Worm (Caenorhabditis elegans): ENCODE data around the gene F08G12.3.

The F08G12.3 gene

DNA sequence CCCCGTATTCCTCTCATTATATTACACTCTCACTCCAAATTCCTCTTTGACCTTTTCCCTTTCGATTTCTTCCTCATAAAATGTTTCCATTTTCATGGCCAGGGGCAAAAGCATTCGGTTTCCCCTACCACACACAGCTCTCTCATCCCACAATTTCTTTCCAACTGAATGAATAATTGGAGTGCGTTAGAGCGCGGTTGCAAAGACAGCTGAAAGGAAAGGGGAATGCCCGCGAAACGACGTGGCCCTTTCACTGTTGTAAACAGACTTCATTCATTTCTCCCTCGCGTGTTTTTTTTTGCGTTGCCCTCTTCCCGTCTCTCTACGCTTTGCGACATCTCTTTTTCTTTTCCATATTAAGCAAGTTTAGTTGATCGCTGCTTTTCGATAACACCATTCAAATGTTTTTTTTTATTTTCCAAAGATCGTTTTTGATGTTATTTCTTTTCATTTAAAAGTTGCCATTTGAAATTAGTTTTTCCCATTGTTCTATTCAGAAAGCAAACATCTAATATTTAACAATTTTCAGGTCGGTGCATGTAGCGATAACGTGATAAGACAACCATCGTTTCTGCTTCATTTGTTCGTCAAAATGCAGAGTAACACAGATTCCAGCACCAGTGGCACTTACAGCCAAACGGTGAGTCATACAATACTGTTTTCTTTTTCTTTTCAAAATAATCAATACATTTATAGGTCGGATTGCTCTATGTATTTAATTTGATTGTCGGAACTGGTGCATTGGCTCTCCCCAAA, 37.6 kb upstream of the F08G12.3 start, which contains the start of gene C03A3.2:
TSS of gene C03A3.2 (plus strand) at position 530 of the 756 bp plus-strand sequence.
- peak; percentile 39 for TF ChIP-seq drap-1 (GFP tag; optimal IDR thresholded peaks at IDR 0.05)
- no peak for TF ChIP-seq nhr-76 (tag; optimal IDR thresholded peaks at IDR 0.05)
- TF ChIP-seq ham-2 (GFP tag; optimal IDR thresholded peaks at IDR 0.05) = no peak
- TF ChIP-seq nhr-28 (tag; optimal IDR thresholded peaks at IDR 0.05) = no peak
- TF ChIP-seq unc-39 (tag; optimal IDR thresholded peaks at IDR 0.05) = no peak
- TF ChIP-seq nhr-237 (tag; optimal IDR thresholded peaks at IDR 0.05) = no peak
- peak; percentile 88 for TF ChIP-seq ces-1 (GFP tag; optimal IDR thresholded peaks at IDR 0.05)
- TF ChIP-seq ceh-43 (GFP tag; optimal IDR thresholded peaks at IDR 0.05) = peak; percentile 1
- peak; percentile 24 for TF ChIP-seq cnd-1 (tag; optimal IDR thresholded peaks at IDR 0.05)
- no peak for TF ChIP-seq lin-32 (GFP tag; optimal IDR thresholded peaks at IDR 0.05)
- peak; percentile 43 for TF ChIP-seq unc-120 (tag; optimal IDR thresholded peaks at IDR 0.05; ENCODE audit: poor library complexity, severe bottlenecking)
- peak; percentile 35 for TF ChIP-seq mls-2 (tag; optimal IDR thresholded peaks at IDR 0.05)
- no peak for TF ChIP-seq mab-5 (tag; optimal IDR thresholded peaks at IDR 0.05)
- no peak for TF ChIP-seq hlh-1 (tag; optimal IDR thresholded peaks at IDR 0.05)
- TF ChIP-seq flh-1 (GFP tag; optimal IDR thresholded peaks at IDR 0.05) = no peak
- peak; percentile 38 for TF ChIP-seq pha-4 (tag; optimal IDR thresholded peaks at IDR 0.05)
- TF ChIP-seq mep-1 (tag; optimal IDR thresholded peaks at IDR 0.05) = peak; percentile 84
- no peak for TF ChIP-seq sem-2 (GFP tag; optimal IDR thresholded peaks at IDR 0.05)
- peak; percentile 32 for TF ChIP-seq lsy-2 (tag; optimal IDR thresholded peaks at IDR 0.05)
- peak; percentile 49 for TF ChIP-seq blmp-1 (tag; optimal IDR thresholded peaks at IDR 0.05)
- TF ChIP-seq elt-1 (tag; optimal IDR thresholded peaks at IDR 0.05; ENCODE audit: borderline replicate concordance, insufficient read depth) = no peak
- peak; percentile 27 for TF ChIP-seq ztf-11 (tag; optimal IDR thresholded peaks at IDR 0.05)
- peak; percentile 50 for TF ChIP-seq sptf-1 (tag; optimal IDR thresholded peaks at IDR 0.05)

DNA sequence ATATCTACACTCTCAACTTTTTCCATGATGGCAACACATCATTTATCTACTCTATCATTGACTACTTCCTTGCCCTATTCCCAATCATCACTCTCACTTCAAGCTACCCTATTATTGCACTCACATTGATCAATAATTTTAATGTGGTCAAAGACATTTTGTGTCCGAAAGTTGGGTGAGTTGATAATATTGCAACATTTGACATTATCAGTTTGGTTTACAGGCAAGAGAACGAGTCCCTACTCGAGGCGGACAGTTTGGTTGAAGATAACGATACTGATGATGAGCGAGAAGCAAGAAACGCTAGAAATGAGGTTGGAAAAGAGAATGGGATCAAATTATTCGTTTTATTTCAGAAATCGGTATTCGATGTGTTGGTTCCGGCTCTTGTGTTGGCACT, 35.3 kb upstream of the F08G12.3 start:
- TF ChIP-seq blmp-1 (tag; optimal IDR thresholded peaks at IDR 0.05) (no peak), mep-1 (tag; optimal IDR thresholded peaks at IDR 0.05) (no peak), mab-5 (tag; optimal IDR thresholded peaks at IDR 0.05) (no peak), unc-39 (tag; optimal IDR thresholded peaks at IDR 0.05) (no peak), unc-62 (GFP tag; optimal IDR thresholded peaks at IDR 0.05) (no peak), ceh-43 (GFP tag; optimal IDR thresholded peaks at IDR 0.05) (no peak), lin-32 (GFP tag; optimal IDR thresholded peaks at IDR 0.05) (no peak), zip-8 (tag; optimal IDR thresholded peaks at IDR 0.05) (no peak), unc-120 (tag; optimal IDR thresholded peaks at IDR 0.05; ENCODE audit: poor library complexity, severe bottlenecking) (no peak), flh-1 (GFP tag; optimal IDR thresholded peaks at IDR 0.05) (no peak)

- TF ChIP-seq ceh-39 (tag; optimal IDR thresholded peaks at IDR 0.05) (no peak), zip-8 (tag; optimal IDR thresholded peaks at IDR 0.05) (no peak), ceh-83 (GFP tag; optimal IDR thresholded peaks at IDR 0.05) (no peak), nhr-2 (tag; optimal IDR thresholded peaks at IDR 0.05) (no peak), tbx-8 (GFP tag; optimal IDR thresholded peaks at IDR 0.05) (no peak), nhr-12 (tag; optimal IDR thresholded peaks at IDR 0.05) (no peak), lin-32 (GFP tag; optimal IDR thresholded peaks at IDR 0.05) (no peak)
Measured at ce11 chrX:11266711-11267110, 33.3 kb upstream of the F08G12.3 start, which contains the start of gene C03A3.9. Gene C03A3.9 (plus strand): TSS chrX:11267011.

- TF ChIP-seq bed-3 (GFP tag; optimal IDR thresholded peaks at IDR 0.05) = no peak
- TF ChIP-seq tbx-8 (GFP tag; optimal IDR thresholded peaks at IDR 0.05) = no peak
- no peak for TF ChIP-seq lin-32 (GFP tag; optimal IDR thresholded peaks at IDR 0.05)
- TF ChIP-seq unc-39 (tag; optimal IDR thresholded peaks at IDR 0.05) = no peak
Measured at ce11 chrX:11268970-11269369, 31.1 kb upstream of the F08G12.3 start, which contains the start of gene C03A3.3. Gene C03A3.3 (minus strand): TSS chrX:11269070.

ce11 chrX:11270882-11271281, 29.2 kb upstream of the F08G12.3 start, which contains the start of gene ifa-1:
Gene ifa-1 (plus strand): TSS chrX:11271182.
- TF ChIP-seq zip-8 (tag; optimal IDR thresholded peaks at IDR 0.05) (no peak), blmp-1 (tag; optimal IDR thresholded peaks at IDR 0.05) (no peak), sptf-1 (tag; optimal IDR thresholded peaks at IDR 0.05) (no peak), unc-120 (tag; optimal IDR thresholded peaks at IDR 0.05; ENCODE audit: poor library complexity, severe bottlenecking) (no peak), hlh-1 (tag; optimal IDR thresholded peaks at IDR 0.05) (no peak), drap-1 (GFP tag; optimal IDR thresholded peaks at IDR 0.05) (no peak)
